Worm (Caenorhabditis elegans): ENCODE measurements around the gene Y54E2A.8.

Gene Y54E2A.8

DNA sequence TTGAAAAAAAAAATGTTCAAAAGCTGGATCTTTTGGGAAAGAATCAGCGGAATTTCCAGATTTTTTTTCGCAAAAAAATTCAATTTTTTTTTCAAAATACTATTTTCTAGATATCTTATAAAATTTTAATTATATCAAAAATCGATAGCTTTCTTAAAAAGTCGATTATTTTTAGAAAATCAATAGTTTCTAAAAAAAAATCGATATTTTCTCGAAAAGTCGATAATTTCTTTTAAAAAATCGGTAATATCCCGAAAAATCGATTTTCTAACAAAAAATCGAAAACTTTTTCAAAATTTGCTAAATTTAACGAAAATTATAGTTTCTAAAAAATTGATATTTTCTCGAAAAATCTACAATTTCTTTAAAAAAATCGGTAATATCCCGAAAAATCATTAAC lies 9.3 kb upstream of the Y54E2A.8 start:
- TF ChIP-seq dmd-4 (tag; optimal IDR thresholded peaks at IDR 0.05; ENCODE audit: borderline replicate concordance) (no peak), ztf-16 (tag; optimal IDR thresholded peaks at IDR 0.05) (no peak), ceh-9 (tag; optimal IDR thresholded peaks at IDR 0.05) (no peak), pha-2 (tag; optimal IDR thresholded peaks at IDR 0.05) (no peak), nhr-11 (tag; optimal IDR thresholded peaks at IDR 0.05) (no peak), ceh-2 (tag; optimal IDR thresholded peaks at IDR 0.05) (no peak), K02D7.2 (tag; optimal IDR thresholded peaks at IDR 0.05) (no peak), dve-1 (tag; optimal IDR thresholded peaks at IDR 0.05) (no peak), elt-2 (tag; optimal IDR thresholded peaks at IDR 0.05) (no peak), tbx-7 (tag; optimal IDR thresholded peaks at IDR 0.05) (no peak), unc-42 (tag; optimal IDR thresholded peaks at IDR 0.05) (no peak), hlh-8 (tag; optimal IDR thresholded peaks at IDR 0.05) (no peak), gmeb-2 (tag; optimal IDR thresholded peaks at IDR 0.05) (no peak), ceh-45 (GFP tag; IDR thresholded peaks at IDR 0.05) (no peak), hlh-13 (GFP tag; optimal IDR thresholded peaks at IDR 0.05) (no peak), unc-86 (tag; optimal IDR thresholded peaks at IDR 0.05) (no peak), lin-11 (tag; optimal IDR thresholded peaks at IDR 0.05) (no peak), hlh-30 (tag; optimal IDR thresholded peaks at IDR 0.05; ENCODE audit: insufficient read depth) (no peak), zip-5 (tag; optimal IDR thresholded peaks at IDR 0.05) (no peak), ceh-24 (tag; optimal IDR thresholded peaks at IDR 0.05) (no peak)

ce11 chrII:14771096-14771495 lies 7.0 kb upstream of the Y54E2A.8 start:
- TF ChIP-seq lim-6 (tag; optimal IDR thresholded peaks at IDR 0.05) = no peak
- TF ChIP-seq ceh-45 (GFP tag; IDR thresholded peaks at IDR 0.05) = no peak

- TF ChIP-seq lin-11 (tag; optimal IDR thresholded peaks at IDR 0.05) (no peak), tbx-7 (tag; optimal IDR thresholded peaks at IDR 0.05) (no peak), hlh-6 (tag; optimal IDR thresholded peaks at IDR 0.05) (no peak), npax-4 (tag; optimal IDR thresholded peaks at IDR 0.05) (no peak), pag-3 (tag; optimal IDR thresholded peaks at IDR 0.05; ENCODE audit: borderline replicate concordance) (no peak), rnt-1 (tag; optimal IDR thresholded peaks at IDR 0.05) (no peak), ceh-45 (GFP tag; IDR thresholded peaks at IDR 0.05) (no peak), sox-4 (tag; optimal IDR thresholded peaks at IDR 0.05) (no peak), pha-2 (tag; optimal IDR thresholded peaks at IDR 0.05) (no peak), hlh-13 (GFP tag; optimal IDR thresholded peaks at IDR 0.05) (no peak), che-1 (tag; optimal IDR thresholded peaks at IDR 0.05) (no peak), C08G9.2 (tag; optimal IDR thresholded peaks at IDR 0.05) (no peak), elt-2 (tag; optimal IDR thresholded peaks at IDR 0.05) (no peak), lim-6 (tag; optimal IDR thresholded peaks at IDR 0.05) (no peak), ttx-3 (tag; optimal IDR thresholded peaks at IDR 0.05) (no peak), odd-2 (tag; optimal IDR thresholded peaks at IDR 0.05) (no peak), mec-3 (tag; optimal IDR thresholded peaks at IDR 0.05; ENCODE audit: borderline replicate concordance) (no peak), unc-42 (tag; optimal IDR thresholded peaks at IDR 0.05) (no peak), ceh-19 (GFP tag; optimal IDR thresholded peaks at IDR 0.05) (no peak), eyg-1 (tag; optimal IDR thresholded peaks at IDR 0.05) (no peak)
Measured at ce11 chrII:14772113-14772512, 6.0 kb upstream of the Y54E2A.8 start.

DNA sequence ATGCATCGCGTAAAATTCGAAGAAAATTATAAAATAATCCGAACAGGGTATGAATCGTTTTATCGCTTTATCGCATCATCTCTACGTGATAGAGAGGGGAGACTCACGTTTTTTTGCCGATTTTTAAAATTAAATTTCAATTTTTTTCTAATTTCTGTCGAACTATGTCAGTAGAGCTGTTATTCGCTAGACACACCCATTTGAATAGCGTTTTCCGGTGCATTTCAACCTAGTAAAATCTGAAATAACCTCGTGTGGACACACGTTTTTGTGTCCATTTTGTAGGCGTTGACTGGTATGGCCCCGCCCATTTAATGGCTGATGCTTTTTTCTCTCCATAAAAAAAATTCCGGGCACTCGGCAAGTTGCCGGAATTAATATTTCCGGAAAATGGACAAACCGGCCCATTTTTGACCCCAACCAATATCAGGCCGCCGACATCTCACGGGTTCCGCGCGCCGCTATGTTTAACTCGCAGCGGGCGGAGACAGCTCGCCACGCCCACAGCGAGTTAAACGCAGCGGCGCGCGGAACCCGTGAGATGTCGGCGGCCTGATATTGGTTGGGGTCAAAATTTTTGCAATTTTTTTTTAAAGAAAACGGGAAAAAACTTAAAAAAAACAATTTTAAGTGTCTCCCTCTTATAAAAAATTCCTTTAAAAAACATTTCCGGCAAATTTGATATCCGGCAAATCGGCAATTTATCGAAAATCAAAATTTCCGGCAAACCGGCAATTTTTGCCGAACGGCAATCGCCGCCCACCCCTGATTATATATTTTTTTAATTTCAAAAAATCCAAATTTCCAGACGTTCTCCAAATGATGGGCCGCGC lies 5.0 kb upstream of the Y54E2A.8 start, which contains the start of gene Y54E2A.7:
TSS of gene Y54E2A.7 (minus strand) at position 51 of the 833 bp plus-strand sequence.
- no peak for TF ChIP-seq nhr-232 (tag; optimal IDR thresholded peaks at IDR 0.05)
- no peak for TF ChIP-seq npax-4 (tag; optimal IDR thresholded peaks at IDR 0.05)
- TF ChIP-seq ceh-6 (GFP tag; optimal IDR thresholded peaks at IDR 0.05) = no peak
- TF ChIP-seq ceh-48 (tag; optimal IDR thresholded peaks at IDR 0.05) = no peak
- TF ChIP-seq gmeb-2 (tag; optimal IDR thresholded peaks at IDR 0.05) = no peak
- no peak for TF ChIP-seq sox-2 (GFP tag; IDR thresholded peaks at IDR 0.05)
- TF ChIP-seq pros-1 (tag; optimal IDR thresholded peaks at IDR 0.05) = no peak
- no peak for TF ChIP-seq pqm-1 (tag; optimal IDR thresholded peaks at IDR 0.05)
- no peak for TF ChIP-seq sdc-2 (tag; optimal IDR thresholded peaks at IDR 0.05)
- TF ChIP-seq madf-2 (tag; optimal IDR thresholded peaks at IDR 0.05) = no peak
- no peak for TF ChIP-seq pat-9 (tag; optimal IDR thresholded peaks at IDR 0.05)
- TF ChIP-seq fkh-6 (tag; optimal IDR thresholded peaks at IDR 0.05) = no peak
- no peak for TF ChIP-seq lin-11 (tag; optimal IDR thresholded peaks at IDR 0.05)
- no peak for TF ChIP-seq K09A11.1 (tag; optimal IDR thresholded peaks at IDR 0.05; ENCODE audit: insufficient read depth)
- TF ChIP-seq unc-42 (tag; optimal IDR thresholded peaks at IDR 0.05) = no peak
- no peak for TF ChIP-seq odd-2 (tag; optimal IDR thresholded peaks at IDR 0.05)
- TF ChIP-seq C38D4.7 (GFP tag; optimal IDR thresholded peaks at IDR 0.05) = no peak
- no peak for TF ChIP-seq ceh-9 (tag; optimal IDR thresholded peaks at IDR 0.05)

Data from whole organism, late embryonic.